Worm (Caenorhabditis elegans) whole organism, L4 larva: Measurements from ENCODE around the gene sdz-27.

ENCODE experiments used
- D1046.2 ChIP-seq: fragments of 200-800 bp; sonication (Bioruptor generic); IDR thresholded peaks from 2 replicates; pipeline ENCODE4 v1.3.6; 2022; ENCODE audit warnings: missing genetic modification characterization, missing compliant biosample characterization
- F10B5.3 ChIP-seq: sonication (generic microtip); optimal IDR thresholded peaks from 2 replicates; lab custom pipeline; 2016; ENCODE audit warnings: mild to moderate bottlenecking, missing genetic modification characterization, missing compliant biosample characterization
- F26F4.8 ChIP-seq: fragments of 200-800 bp; sonication (Bioruptor generic); conservative IDR thresholded peaks from 2 replicates; pipeline ENCODE4 v1.3.6; 2022; ENCODE audit warnings: missing genetic modification characterization, missing compliant biosample characterization
- T26A8.4 ChIP-seq: fragments of 200-800 bp; sonication (Bioruptor generic); IDR thresholded peaks from 2 replicates; pipeline ENCODE4 v1.3.6; 2022; ENCODE audit warnings: missing genetic modification characterization, missing compliant biosample characterization
- Y105C5A.15 ChIP-seq: fragments of 200-800 bp; sonication (Bioruptor generic); IDR thresholded peaks from 2 replicates; pipeline ENCODE4 v1.3.6; 2022; ENCODE audit warnings: missing genetic modification characterization, missing compliant biosample characterization
- Y75B8A.6 ChIP-seq: fragments of 200-800 bp; sonication (Bioruptor generic); IDR thresholded peaks from 2 replicates; pipeline ENCODE4 v1.3.6; 2022; ENCODE audit warnings: missing genetic modification reagents, missing genetic modification characterization, missing compliant biosample characterization
- ZK337.2 ChIP-seq: fragments of 200-800 bp; sonication (Bioruptor generic); IDR thresholded peaks from 2 replicates; pipeline ENCODE4 v1.3.6; 2022; ENCODE audit warnings: missing genetic modification reagents, missing genetic modification characterization, missing compliant biosample characterization
- aha-1 ChIP-seq: fragments of 150-350 bp; peaks from one replicate; lab custom pipeline; 2014; ENCODE audit warnings: missing biosample characterization, missing genetic modification characterization
- aly-2 ChIP-seq: sonication (generic microtip); optimal IDR thresholded peaks from 2 replicates; lab custom pipeline; 2018; ENCODE audit warnings: missing biosample characterization, missing genetic modification characterization
- ama-1 ChIP-seq: fragments of 150-350 bp; optimal IDR thresholded peaks from 2 replicates; lab custom pipeline; 2014; ENCODE audit warnings: inconsistent platforms, mixed read lengths
- arid-1 ChIP-seq: fragments of 200-800 bp; sonication (Bioruptor generic); conservative IDR thresholded peaks from 2 replicates; pipeline ENCODE4 v1.3.6; 2022; ENCODE audit warnings: missing genetic modification reagents, missing genetic modification characterization, missing compliant biosample characterization
- ceh-20 ChIP-seq: fragments of 200-800 bp; sonication (Bioruptor generic); IDR thresholded peaks from 2 replicates; pipeline ENCODE4 v1.3.6; 2022; ENCODE audit warnings: missing genetic modification reagents, missing genetic modification characterization, missing compliant biosample characterization
- ceh-28 ChIP-seq: fragments of 150-350 bp; optimal IDR thresholded peaks from 2 replicates; lab custom pipeline; 2014; ENCODE audit warnings: missing biosample characterization, missing genetic modification reagents, missing genetic modification characterization
- ceh-62 ChIP-seq: sonication (generic microtip); optimal IDR thresholded peaks from 2 replicates; lab custom pipeline; 2017; ENCODE audit warnings: missing biosample characterization, missing genetic modification characterization
- ces-1 ChIP-seq: fragments of 150-350 bp; sonication (generic microtip); optimal IDR thresholded peaks from 4 replicates; lab custom pipeline; 2014; ENCODE audit warnings: missing biosample characterization, missing genetic modification reagents, missing genetic modification characterization
- cey-2 ChIP-seq: sonication (generic microtip); optimal IDR thresholded peaks from 3 replicates; lab custom pipeline; 2017; ENCODE audit warnings: missing genetic modification characterization, mild to moderate bottlenecking, missing compliant biosample characterization, antibody characterized with exemption, borderline replicate concordance; ENCODE audit not compliant: insufficient read depth
- daf-12 ChIP-seq: fragments of 150-350 bp; optimal IDR thresholded peaks from 2 replicates; lab custom pipeline; 2014; ENCODE audit warnings: missing biosample characterization, missing genetic modification reagents, missing genetic modification characterization
- daf-16 ChIP-seq, 3 experiments: sonication (generic microtip); optimal IDR thresholded peaks; 2 replicates each; lab custom pipeline; 2016 to 2017; ENCODE audit warnings: missing genetic modification characterization in 3 of 3, missing genetic modification reagents in 3 of 3, mild to moderate bottlenecking in 2 of 3, missing compliant biosample characterization in 2 of 3, missing biosample characterization in 1 of 3, moderate library complexity in 1 of 3
- daf-19 ChIP-seq: fragments of 200-800 bp; sonication (Bioruptor generic); conservative IDR thresholded peaks from 2 replicates; pipeline ENCODE4 v1.3.6; 2022; ENCODE audit warnings: missing genetic modification characterization, missing compliant biosample characterization
- daf-8 ChIP-seq: fragments of 200-800 bp; sonication (Bioruptor generic); IDR thresholded peaks from 2 replicates; pipeline ENCODE4 v1.3.6; 2022; ENCODE audit warnings: missing genetic modification characterization, missing compliant biosample characterization
- dmd-9 ChIP-seq: fragments of 200-800 bp; sonication (Bioruptor generic); IDR thresholded peaks from 2 replicates; pipeline ENCODE4 v1.3.6; 2022; ENCODE audit warnings: missing genetic modification reagents, missing genetic modification characterization, missing compliant biosample characterization
- dpl-1 ChIP-seq: fragments of 150-350 bp; optimal IDR thresholded peaks from 2 replicates; lab custom pipeline; 2014; ENCODE audit warnings: missing biosample characterization, missing genetic modification reagents, missing genetic modification characterization
- egl-43 ChIP-seq: fragments of 200-800 bp; sonication (Bioruptor generic); IDR thresholded peaks from 2 replicates; pipeline ENCODE4 v1.3.6; 2022; ENCODE audit warnings: missing genetic modification reagents, missing genetic modification characterization, missing compliant biosample characterization
- gei-8 ChIP-seq: fragments of 200-800 bp; sonication (Bioruptor generic); optimal IDR thresholded peaks from 2 replicates; lab custom pipeline; 2018; ENCODE audit warnings: mild to moderate bottlenecking, missing genetic modification characterization, missing compliant biosample characterization
- hmg-1.1 ChIP-seq: fragments of 200-800 bp; sonication (Bioruptor generic); IDR thresholded peaks from 2 replicates; pipeline ENCODE4 v1.3.6; 2022; ENCODE audit warnings: missing genetic modification reagents, missing genetic modification characterization, missing compliant biosample characterization
- lin-13 ChIP-seq: fragments of 150-350 bp; optimal IDR thresholded peaks from 2 replicates; lab custom pipeline; 2014; ENCODE audit warnings: missing biosample characterization, missing genetic modification reagents, missing genetic modification characterization
- lin-29 ChIP-seq: fragments of 200-800 bp; sonication (Bioruptor generic); IDR thresholded peaks from 2 replicates; pipeline ENCODE4 v1.3.6; 2022; ENCODE audit warnings: missing genetic modification reagents, missing genetic modification characterization, missing compliant biosample characterization
- lin-38 ChIP-seq: fragments of 200-800 bp; sonication (Bioruptor generic); IDR thresholded peaks from 2 replicates; pipeline ENCODE4 v1.3.6; 2022; ENCODE audit warnings: missing genetic modification reagents, missing genetic modification characterization, missing compliant biosample characterization
- lir-3 ChIP-seq: sonication (generic microtip); optimal IDR thresholded peaks from 2 replicates; lab custom pipeline; 2016; ENCODE audit warnings: mild to moderate bottlenecking, missing genetic modification characterization, missing compliant biosample characterization
- madf-5 ChIP-seq, 2 experiments: fragments of 200-800 bp; sonication (Bioruptor generic); IDR thresholded peaks; 2 replicates each; pipeline ENCODE4 v1.3.6; 2022; ENCODE audit warnings: missing compliant biosample characterization in 2 of 2, missing genetic modification characterization in 2 of 2
- mdl-1 ChIP-seq, 2 experiments: fragments of 150-350 bp in 1 of 2; sonication (generic microtip) in 1 of 2; optimal IDR thresholded peaks; 2 replicates each; lab custom pipeline; 2014 to 2017; ENCODE audit warnings: missing biosample characterization in 2 of 2, missing genetic modification characterization in 2 of 2
- mdt-29 ChIP-seq: fragments of 200-800 bp; sonication (Bioruptor generic); IDR thresholded peaks from 2 replicates; pipeline ENCODE4 v1.3.6; 2022; ENCODE audit warnings: missing genetic modification reagents, missing genetic modification characterization, missing compliant biosample characterization
- mes-2 ChIP-seq: sonication (generic microtip); optimal IDR thresholded peaks from 2 replicates; lab custom pipeline; 2016; ENCODE audit warnings: missing genotype, mild to moderate bottlenecking, missing genetic modification characterization, missing compliant biosample characterization; ENCODE audit not compliant: poor library complexity, severe bottlenecking
- nhr-10 ChIP-seq: fragments of 150-350 bp; optimal IDR thresholded peaks from 2 replicates; lab custom pipeline; 2014; ENCODE audit warnings: missing biosample characterization, missing genetic modification characterization
- nhr-102 ChIP-seq: sonication (generic microtip); optimal IDR thresholded peaks from 2 replicates; lab custom pipeline; 2016; ENCODE audit warnings: mild to moderate bottlenecking, missing genetic modification characterization, moderate library complexity, missing compliant biosample characterization
- nhr-25 ChIP-seq: sonication (generic microtip); optimal IDR thresholded peaks from 2 replicates; lab custom pipeline; 2017; ENCODE audit warnings: missing genetic modification characterization, mild to moderate bottlenecking, missing compliant biosample characterization, antibody characterized with exemption, moderate library complexity, borderline replicate concordance; ENCODE audit not compliant: insufficient read depth
- nhr-28 ChIP-seq: fragments of 150-350 bp; optimal IDR thresholded peaks from 2 replicates; lab custom pipeline; 2014; ENCODE audit warnings: missing biosample characterization, missing genetic modification characterization
- nhr-48 ChIP-seq: sonication (generic microtip); optimal IDR thresholded peaks from 2 replicates; lab custom pipeline; 2016; ENCODE audit warnings: mild to moderate bottlenecking, missing genetic modification characterization, missing compliant biosample characterization
- nhr-6 ChIP-seq: fragments of 150-350 bp; optimal IDR thresholded peaks from 2 replicates; lab custom pipeline; 2014; ENCODE audit warnings: missing biosample characterization, missing genetic modification characterization
- nhr-76 ChIP-seq: fragments of 150-350 bp; optimal IDR thresholded peaks from 2 replicates; lab custom pipeline; 2014; ENCODE audit warnings: missing biosample characterization, missing genetic modification characterization
- php-3 ChIP-seq: fragments of 200-800 bp; sonication (Bioruptor generic); IDR thresholded peaks from 2 replicates; pipeline ENCODE4 v1.3.6; 2022; ENCODE audit warnings: missing genetic modification reagents, missing genetic modification characterization, missing compliant biosample characterization
- set-16 ChIP-seq: fragments of 200-800 bp; sonication (Bioruptor generic); IDR thresholded peaks from 2 replicates; pipeline ENCODE4 v1.3.6; 2022; ENCODE audit warnings: missing genetic modification reagents, missing genetic modification characterization, missing compliant biosample characterization
- snpc-1.2 ChIP-seq: fragments of 200-800 bp; sonication (Bioruptor generic); IDR thresholded peaks from 2 replicates; pipeline ENCODE4 v1.3.6; 2022; ENCODE audit warnings: missing genetic modification reagents, missing genetic modification characterization, missing compliant biosample characterization
- spr-3 ChIP-seq: fragments of 200-800 bp; sonication (Bioruptor generic); optimal IDR thresholded peaks from 2 replicates; lab custom pipeline; 2018; ENCODE audit warnings: mild to moderate bottlenecking, missing genetic modification characterization, missing compliant biosample characterization
- tag-97 ChIP-seq: fragments of 200-800 bp; sonication (Bioruptor generic); IDR thresholded peaks from 2 replicates; pipeline ENCODE4 v1.3.6; 2022; ENCODE audit warnings: missing genetic modification characterization, missing compliant biosample characterization
- unc-62 ChIP-seq, 3 experiments: fragments of 150-350 bp in 1 of 3; sonication (generic microtip); optimal IDR thresholded peaks in 2 of 3; peaks in 1 of 3; 1 replicate in 1 of 3; 2 replicates in 2 of 3; lab custom pipeline; 2014 to 2017; ENCODE audit warnings: missing biosample characterization in 3 of 3, missing genetic modification characterization in 3 of 3, missing genetic modification reagents in 3 of 3, missing genotype in 1 of 3
- zfp-3 ChIP-seq: fragments of 200-800 bp; sonication (Bioruptor generic); conservative IDR thresholded peaks from 2 replicates; pipeline ENCODE4 v1.3.6; 2022; ENCODE audit warnings: missing genetic modification reagents, missing genetic modification characterization, missing compliant biosample characterization
- zip-11 ChIP-seq: fragments of 200-800 bp; sonication (Bioruptor generic); IDR thresholded peaks from 2 replicates; pipeline ENCODE4 v1.3.6; 2022; ENCODE audit warnings: missing genetic modification characterization, missing compliant biosample characterization

Gene sdz-27

DNA sequence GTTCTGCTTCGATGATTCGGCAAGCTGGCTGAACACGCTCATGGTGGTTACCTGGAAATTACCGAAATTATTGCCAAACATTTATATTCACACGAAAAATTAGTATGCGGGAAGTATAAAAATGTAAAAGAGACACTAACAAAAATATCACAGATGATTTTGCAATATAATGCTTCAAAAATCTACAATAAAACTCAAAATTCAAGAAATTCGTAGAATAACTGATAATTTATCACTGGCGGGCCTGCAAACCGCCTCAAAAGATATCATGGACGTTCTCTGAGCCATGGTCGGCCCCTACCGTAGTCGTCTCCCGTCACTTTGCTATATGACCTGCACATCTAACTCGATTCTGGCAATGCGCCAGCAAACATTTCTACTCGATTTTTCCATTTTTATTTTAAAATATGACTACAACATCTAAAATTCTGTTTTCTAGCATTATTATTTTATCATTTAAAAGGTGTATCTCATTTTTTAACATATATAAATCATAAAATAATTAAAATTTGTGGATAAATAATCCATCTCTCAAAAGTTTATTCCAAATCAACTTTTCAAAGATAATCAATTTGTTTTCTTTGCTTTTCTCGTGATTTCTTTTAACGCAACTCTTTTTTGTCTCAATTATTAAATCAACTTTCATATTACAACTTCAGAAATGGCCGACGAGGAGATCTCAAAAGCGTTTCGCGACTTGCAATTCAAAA, 37.2 kb upstream of the sdz-27 start, which contains the start of the genes F01G4.6 and pfd-1:
Gene F01G4.6, minus strand, starts transcription at position 51 of the 710 bp plus-strand sequence.
Gene pfd-1, plus strand, starts transcription at position 660 of the 710 bp plus-strand sequence.
- TF ChIP-seq lin-38 (GFP tag; lab: Robert Waterston, UW) (peak; percentile 84), daf-16 (GFP tag; optimal IDR thresholded peaks at IDR 0.05; lab: Kevin White, UChicago) (peak in 1 of 2 experiments; percentile 61), daf-16 (tag; optimal IDR thresholded peaks at IDR 0.05; lab: Kevin White, UChicago) (peak; percentile 70), aha-1 (tag; lab: Kevin White, UChicago) (peak; percentile 93), gei-8 (GFP tag; lab: Kevin White, UChicago) (peak; percentile 45), lin-29 (peak; percentile 71; the same call in 1 of the 2 replicates), unc-62 (GFP tag; optimal IDR thresholded peaks at IDR 0.05 in 1 of 2; lab: Kevin White, UChicago) (peak in 1 of 2 experiments; percentile 21), unc-62 (tag; optimal IDR thresholded peaks at IDR 0.05; lab: Kevin White, UChicago) (no peak), ceh-62 (tag; lab: Kevin White, UChicago) (no peak), ceh-20 (GFP tag; lab: Robert Waterston, UW) (peak; percentile 89), cey-2 (tag; lab: Kevin White, UChicago) (no peak), nhr-6 (tag; lab: Kevin White, UChicago) (peak; percentile 92), Y105C5A.15 (GFP tag; lab: Robert Waterston, UW) (no peak), nhr-28 (tag; lab: Kevin White, UChicago) (peak; percentile 87), zip-11 (GFP tag; lab: Robert Waterston, UW) (no peak), mes-2 (tag; lab: Kevin White, UChicago) (peak; percentile 93), dpl-1 (GFP tag; lab: Kevin White, UChicago) (peak; percentile 88), arid-1 (GFP tag; lab: Robert Waterston, UW) (peak; percentile 91), snpc-1.2 (GFP tag; lab: Robert Waterston, UW) (no peak), daf-19 (GFP tag; lab: Robert Waterston, UW) (no peak), ces-1 (peak; percentile 24), nhr-10 (tag; lab: Kevin White, UChicago) (no peak), ceh-28 (tag; lab: Kevin White, UChicago) (no peak), zfp-3 (peak; percentile 65), egl-43 (0 out of 2 replicates have a peak, but pooled peaks have one; percentile 56), madf-5 (GFP tag; IDR thresholded peaks at IDR 0.05; lab: Robert Waterston, UW) (no peak), nhr-25 (peak; percentile 80), T26A8.4 (GFP tag; lab: Robert Waterston, UW) (peak; percentile 89), dmd-9 (GFP tag; lab: Robert Waterston, UW) (no peak), Y75B8A.6 (0 out of 2 replicates have a peak, but pooled peaks have one; percentile 47), set-16 (GFP tag; lab: Robert Waterston, UW) (peak; percentile 18; the same call in 1 of the 2 replicates), F10B5.3 (peak; percentile 33), nhr-48 (peak; percentile 66), daf-12 (no peak), aly-2 (tag; lab: Kevin White, UChicago) (no peak), hmg-1.1 (GFP tag; lab: Robert Waterston, UW) (peak; percentile 87), lin-13 (GFP tag; lab: Kevin White, UChicago) (peak; percentile 85), tag-97 (GFP tag; lab: Robert Waterston, UW) (no peak), nhr-102 (peak; percentile 83), F26F4.8 (GFP tag; lab: Robert Waterston, UW) (no peak), spr-3 (GFP tag; lab: Kevin White, UChicago) (no peak), nhr-76 (tag; lab: Kevin White, UChicago) (peak; percentile 53), mdl-1 (tag; optimal IDR thresholded peaks at IDR 0.05; lab: Kevin White, UChicago) (peak in 1 of 2 experiments; percentile 60), mdt-29 (GFP tag; lab: Robert Waterston, UW) (peak; percentile 49; the same call in 1 of the 2 replicates), ZK337.2 (GFP tag; lab: Robert Waterston, UW) (no peak), php-3 (GFP tag; lab: Robert Waterston, UW) (peak; percentile 75), ama-1 (lab: Kevin White, UChicago) (peak; percentile 53), lir-3 (tag; lab: Kevin White, UChicago) (no peak), daf-8 (no peak), D1046.2 (GFP tag; lab: Robert Waterston, UW) (no peak)
